Fruit fly (Drosophila melanogaster) whole organism, pupa: Measurements from ENCODE around the gene GstZ1.
A peak's percentile ranks its signal among the peaks of the same experiment; 100 is the strongest.

ENCODE experiments used
- CG10348 ChIP-seq: fragments of 200-800 bp; sonication (Bioruptor generic); IDR thresholded peaks from 2 replicates; pipeline ENCODE4 v1.3.6; 2022; ENCODE audit warnings: missing biosample characterization, missing genetic modification characterization
- CG12605 ChIP-seq: fragments of 200-800 bp; sonication (Bioruptor generic); IDR thresholded peaks from 2 replicates; pipeline ENCODE4 v1.3.6; 2022; ENCODE audit warnings: missing biosample characterization, missing genetic modification characterization
- CG13204 ChIP-seq: fragments of 200-800 bp; sonication (Bioruptor generic); optimal IDR thresholded peaks from 2 replicates; lab custom pipeline; 2018; ENCODE audit warnings: missing biosample characterization, mild to moderate bottlenecking, missing genetic modification characterization, moderate library complexity
- CG14655 ChIP-seq: fragments of 200-800 bp; sonication (Bioruptor generic); optimal IDR thresholded peaks from 3 replicates; lab custom pipeline; 2017; ENCODE audit warnings: mild to moderate bottlenecking, missing biosample characterization, missing genetic modification reagents, missing genetic modification characterization
- CG15710 ChIP-seq: fragments of 200-800 bp; sonication (Bioruptor generic); optimal IDR thresholded peaks from 2 replicates; lab custom pipeline; 2018; ENCODE audit warnings: missing biosample characterization, mild to moderate bottlenecking, missing genetic modification characterization, moderate library complexity
- CG17806 ChIP-seq: fragments of 200-800 bp; sonication (Bioruptor generic); optimal IDR thresholded peaks from 2 replicates; lab custom pipeline; 2018; ENCODE audit warnings: missing biosample characterization, mild to moderate bottlenecking, missing genetic modification characterization, moderate library complexity
- CG32121 ChIP-seq: fragments of 200-800 bp; sonication (Bioruptor generic); IDR thresholded peaks from 2 replicates; pipeline ENCODE4 v1.3.6; 2022; ENCODE audit warnings: missing biosample characterization, missing genetic modification characterization
- CG34367 ChIP-seq: fragments of 200-800 bp; sonication (Bioruptor generic); optimal IDR thresholded peaks from 2 replicates; lab custom pipeline; 2018; ENCODE audit warnings: missing biosample characterization, mild to moderate bottlenecking, missing genetic modification characterization
- CG4496 ChIP-seq: fragments of 200-800 bp; sonication (Bioruptor generic); IDR thresholded peaks from 3 replicates; pipeline ENCODE4 v1.3.6; 2022; ENCODE audit warnings: missing biosample characterization, missing genetic modification characterization
- CG8159 ChIP-seq: fragments of 200-800 bp; sonication (Bioruptor generic); optimal IDR thresholded peaks from 3 replicates; lab custom pipeline; 2018; ENCODE audit warnings: missing biosample characterization, mild to moderate bottlenecking, missing genetic modification characterization, moderate library complexity
- CG8301 ChIP-seq: fragments of 200-800 bp; sonication (Bioruptor generic); optimal IDR thresholded peaks from 2 replicates; lab custom pipeline; 2018; ENCODE audit warnings: missing biosample characterization, mild to moderate bottlenecking, missing genetic modification characterization
- CG9948 ChIP-seq: fragments of 200-800 bp; sonication (Bioruptor generic); optimal IDR thresholded peaks from 2 replicates; lab custom pipeline; 2018; ENCODE audit warnings: missing biosample characterization, mild to moderate bottlenecking, missing genetic modification characterization, moderate library complexity
- D1 ChIP-seq: fragments of 200-800 bp; sonication (Bioruptor generic); optimal IDR thresholded peaks from 2 replicates; lab custom pipeline; 2018; ENCODE audit warnings: missing biosample characterization, mild to moderate bottlenecking, missing genetic modification characterization, moderate library complexity
- EcR ChIP-seq: fragments of 200-800 bp; sonication (Bioruptor generic); optimal IDR thresholded peaks from 3 replicates; lab custom pipeline; 2019; ENCODE audit warnings: missing biosample characterization, missing genetic modification characterization, mild to moderate bottlenecking, moderate library complexity, missing genetic modification reagents
- Ets98B ChIP-seq: fragments of 200-800 bp; sonication (Bioruptor generic); IDR thresholded peaks from 2 replicates; pipeline ENCODE4 v1.3.6; 2022; ENCODE audit warnings: missing biosample characterization, missing genetic modification characterization
- Pif1A ChIP-seq: fragments of 200-800 bp; sonication (Bioruptor generic); optimal IDR thresholded peaks from 3 replicates; lab custom pipeline; 2016; ENCODE audit warnings: missing biosample characterization, missing genetic modification characterization
- Pif1B ChIP-seq: fragments of 200-800 bp; sonication (Bioruptor generic); optimal IDR thresholded peaks from 3 replicates; lab custom pipeline; 2016; ENCODE audit warnings: missing biosample characterization, missing genetic modification characterization
- Snoo ChIP-seq: fragments of 200-800 bp; sonication (Bioruptor generic); optimal IDR thresholded peaks from 3 replicates; lab custom pipeline; 2017; ENCODE audit warnings: missing biosample characterization, mild to moderate bottlenecking, missing genetic modification characterization, inconsistent platforms
- fd96Ca ChIP-seq: fragments of 200-800 bp; sonication (Bioruptor generic); IDR thresholded peaks from 3 replicates; pipeline ENCODE4 v1.3.6; 2022; ENCODE audit warnings: missing biosample characterization, missing genetic modification characterization
- gl ChIP-seq: fragments of 200-800 bp; sonication (Bioruptor generic); optimal IDR thresholded peaks from 2 replicates; lab custom pipeline; 2018; ENCODE audit warnings: missing biosample characterization, mild to moderate bottlenecking, missing genetic modification characterization
- rn ChIP-seq: fragments of 200-800 bp; sonication (Bioruptor generic); IDR thresholded peaks from 2 replicates; pipeline ENCODE4 v1.3.6; 2022; ENCODE audit warnings: missing biosample characterization, missing genetic modification characterization

GstZ1 gene

dm6 chr3R:9456373-9456772, at the start of gene GstZ1:
Gene GstZ1 (minus strand): TSS chr3R:9456546.
- TF ChIP-seq Snoo (tag; lab: Kevin White, UChicago), result no peak
- TF ChIP-seq CG13204, result no peak
- no peak for TF ChIP-seq Pif1B (GFP tag; lab: Kevin White, UChicago)
- TF ChIP-seq rn (GFP tag; lab: Robert Waterston, UW), result no peak
- TF ChIP-seq Pif1A (GFP tag; lab: Kevin White, UChicago), result no peak
- TF ChIP-seq CG32121 (GFP tag; lab: Robert Waterston, UW), result no peak
- TF ChIP-seq CG4496 (GFP tag; lab: Robert Waterston, UW), result no peak
- no peak for TF ChIP-seq CG8301
- TF ChIP-seq fd96Ca (GFP tag; lab: Robert Waterston, UW), result no peak
- no peak for TF ChIP-seq CG34367 (tag; lab: Kevin White, UChicago)

- no peak for TF ChIP-seq Pif1B (GFP tag; lab: Kevin White, UChicago)
- TF ChIP-seq Snoo (tag; lab: Kevin White, UChicago), result no peak
- no peak for TF ChIP-seq CG34367 (tag; lab: Kevin White, UChicago)
- no peak for TF ChIP-seq rn (GFP tag; lab: Robert Waterston, UW)
- no peak for TF ChIP-seq CG13204
- no peak for TF ChIP-seq Pif1A (GFP tag; lab: Kevin White, UChicago)
- no peak for TF ChIP-seq gl (tag; lab: Kevin White, UChicago)
Measured at dm6 chr3R:9504355-9504754, 48.0 kb upstream of the GstZ1 start, which contains the start of gene CG8149. Gene CG8149 (plus strand): TSS chr3R:9504656.

dm6 chr3R:9503329-9504088, 47.2 kb upstream of the GstZ1 start:
- TF ChIP-seq CG4496 (GFP tag; lab: Robert Waterston, UW) (0 out of 3 replicates have a peak, but pooled peaks have one; percentile 8), EcR (GFP tag; lab: Kevin White, UChicago) (peak; percentile 35), CG13204 (no peak)

dm6 chr3R:9502416-9502763, 46.0 kb upstream of the GstZ1 start, which contains the start of gene RhoL:
Gene RhoL (minus strand): TSS chr3R:9502581.
- TF ChIP-seq CG13204, result no peak
- TF ChIP-seq CG8159, result no peak
- no peak for TF ChIP-seq Pif1A (GFP tag; lab: Kevin White, UChicago)
- peak; percentile 83 for TF ChIP-seq CG12605 (GFP tag; lab: Robert Waterston, UW)
- no peak for TF ChIP-seq CG9948 (tag; lab: Kevin White, UChicago)
- TF ChIP-seq CG17806, result no peak
- TF ChIP-seq rn (GFP tag; lab: Robert Waterston, UW), result no peak
- TF ChIP-seq CG8301, result no peak
- TF ChIP-seq CG10348, result no peak
- TF ChIP-seq Pif1B (GFP tag; lab: Kevin White, UChicago), result peak; percentile 27
- peak; percentile 44 for TF ChIP-seq CG32121 (GFP tag; lab: Robert Waterston, UW)
- TF ChIP-seq CG14655 (GFP tag; lab: Kevin White, UChicago), result no peak
- peak; percentile 65 for TF ChIP-seq EcR (GFP tag; lab: Kevin White, UChicago)
- no peak for TF ChIP-seq Snoo (tag; lab: Kevin White, UChicago)
- TF ChIP-seq CG15710 (tag; lab: Kevin White, UChicago), result peak; percentile 2
- peak; percentile 69 for TF ChIP-seq CG4496 (GFP tag; lab: Robert Waterston, UW)
- peak; percentile 73; the same call in 1 of the 2 replicates for TF ChIP-seq Ets98B (GFP tag; lab: Robert Waterston, UW)
- no peak for TF ChIP-seq fd96Ca (GFP tag; lab: Robert Waterston, UW)
- TF ChIP-seq gl (tag; lab: Kevin White, UChicago), result no peak
- TF ChIP-seq CG34367 (tag; lab: Kevin White, UChicago), result peak; percentile 2
- TF ChIP-seq D1 (tag; lab: Kevin White, UChicago), result no peak

dm6 chr3R:9501489-9502415, 45.4 kb upstream of the GstZ1 start:
- TF ChIP-seq gl (tag; lab: Kevin White, UChicago), result no peak
- no peak for TF ChIP-seq CG32121 (GFP tag; lab: Robert Waterston, UW)
- TF ChIP-seq CG14655 (GFP tag; lab: Kevin White, UChicago), result no peak
- TF ChIP-seq Pif1A (GFP tag; lab: Kevin White, UChicago), result no peak
- TF ChIP-seq CG9948 (tag; lab: Kevin White, UChicago), result no peak
- TF ChIP-seq CG4496 (GFP tag; lab: Robert Waterston, UW), result no peak
- TF ChIP-seq Snoo (tag; lab: Kevin White, UChicago), result no peak
- no peak for TF ChIP-seq EcR (GFP tag; lab: Kevin White, UChicago)
- no peak for TF ChIP-seq rn (GFP tag; lab: Robert Waterston, UW)
- TF ChIP-seq CG13204, result no peak
- no peak for TF ChIP-seq CG8159
- TF ChIP-seq CG15710 (tag; lab: Kevin White, UChicago), result no peak
- no peak for TF ChIP-seq CG10348
- TF ChIP-seq CG34367 (tag; lab: Kevin White, UChicago), result no peak
- no peak for TF ChIP-seq Ets98B (GFP tag; lab: Robert Waterston, UW)
- no peak for TF ChIP-seq D1 (tag; lab: Kevin White, UChicago)
- no peak for TF ChIP-seq CG8301
- no peak for TF ChIP-seq Pif1B (GFP tag; lab: Kevin White, UChicago)
- TF ChIP-seq fd96Ca (GFP tag; lab: Robert Waterston, UW), result no peak
- TF ChIP-seq CG17806, result no peak
